Worm (Caenorhabditis elegans) whole organism, dauer: Measurements from ENCODE around the gene F21D12.3.

Experiments
- unc-62 ChIP-seq: sonication (generic microtip); optimal IDR thresholded peaks from 2 replicates; lab custom pipeline; 2017; ENCODE audit warnings: missing biosample characterization, missing genetic modification reagents, missing genetic modification characterization

Gene F21D12.3

ce11 chrII:7287140-7287539 is 36.7 kb downstream of the F21D12.3 start:
- no peak for TF ChIP-seq unc-62 (GFP tag; lab: Kevin White, UChicago)

ce11 chrII:7283063-7283462 is 40.8 kb downstream of the F21D12.3 start:
- TF ChIP-seq unc-62 (GFP tag; lab: Kevin White, UChicago): no peak

ce11 chrII:7280584-7280983 is 43.2 kb downstream of the F21D12.3 start:
- TF ChIP-seq unc-62 (GFP tag; lab: Kevin White, UChicago): no peak

DNA sequence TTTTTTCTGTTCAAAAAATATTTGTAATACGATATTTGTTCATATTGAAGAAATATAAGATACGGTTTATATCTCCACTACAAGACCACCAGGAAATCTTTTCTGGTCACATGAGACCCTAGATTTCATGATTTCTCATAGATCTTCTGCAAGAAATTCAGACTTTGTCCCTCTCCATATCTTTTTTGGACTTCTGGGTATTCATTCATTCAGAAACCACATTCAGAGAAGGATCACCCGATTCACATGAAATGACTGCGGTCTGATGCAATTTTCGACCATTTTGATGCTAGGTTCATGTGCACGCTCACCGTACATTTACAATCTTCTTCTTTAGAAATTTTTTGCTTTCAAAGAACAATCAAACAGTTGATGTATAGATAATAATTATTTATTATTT is 44.0 kb downstream of the F21D12.3 start:
- no peak for TF ChIP-seq unc-62 (GFP tag; lab: Kevin White, UChicago)

DNA sequence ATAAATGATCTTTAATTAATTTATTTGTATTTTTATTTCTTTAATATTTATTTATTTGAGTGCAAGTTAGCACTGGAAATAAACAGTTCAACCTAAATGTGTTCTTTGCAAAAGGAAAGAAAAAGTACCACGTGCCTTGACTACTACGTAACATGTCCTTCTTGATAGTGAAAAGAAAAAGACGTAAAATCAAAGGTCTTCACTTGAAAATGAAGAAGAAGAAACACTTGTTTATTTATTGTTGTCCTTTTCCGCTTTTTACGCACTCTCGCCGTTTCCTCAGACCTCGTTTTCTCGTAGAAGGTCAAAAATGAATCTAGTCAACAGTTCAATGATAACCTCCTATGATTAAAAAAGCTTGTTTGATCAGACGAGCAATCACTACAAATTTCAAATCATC is 45.9 kb downstream of the F21D12.3 start:
- TF ChIP-seq unc-62 (GFP tag; lab: Kevin White, UChicago): no peak

DNA sequence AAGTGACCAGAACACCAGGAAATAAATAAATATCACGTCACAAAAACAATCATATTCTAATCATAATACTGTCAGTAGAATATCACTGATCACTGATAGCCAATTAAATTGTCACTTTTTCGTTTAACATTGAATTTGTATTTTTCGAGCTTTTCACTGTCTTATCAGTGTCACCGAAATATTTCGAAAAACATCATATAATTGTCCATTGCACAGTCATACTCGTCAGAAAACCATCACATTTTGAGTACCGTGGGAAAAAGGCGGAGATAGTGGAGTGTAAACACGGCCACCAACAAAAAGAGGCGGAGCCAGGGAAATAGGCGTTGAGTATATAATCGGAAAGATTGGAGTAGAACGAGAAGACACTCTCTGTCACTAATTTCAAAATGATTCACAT is 46.6 kb downstream of the F21D12.3 start:
- no peak for TF ChIP-seq unc-62 (GFP tag; lab: Kevin White, UChicago)

- no peak for TF ChIP-seq unc-62 (GFP tag; lab: Kevin White, UChicago)
Measured at ce11 chrII:7273517-7273916, 50.3 kb downstream of the F21D12.3 start.

DNA sequence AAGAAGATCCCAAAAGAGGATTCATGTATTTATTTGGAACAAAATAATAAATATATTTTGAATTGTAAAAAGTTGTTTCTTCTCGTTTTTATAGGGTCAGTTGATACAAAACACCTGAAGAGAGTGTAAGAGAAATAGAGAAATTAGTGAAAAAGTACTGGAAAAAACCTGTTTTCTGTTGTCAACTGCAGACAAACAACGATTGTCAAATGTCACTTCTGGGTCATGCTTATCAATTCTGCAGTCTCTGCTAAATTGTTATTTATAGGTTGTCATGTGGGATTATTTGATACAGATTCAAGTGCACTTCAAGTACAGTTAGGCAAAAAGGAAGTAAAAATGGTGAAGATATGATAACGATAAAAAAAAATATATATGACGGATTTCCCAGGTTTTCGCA is 51.3 kb downstream of the F21D12.3 start:
- TF ChIP-seq unc-62 (GFP tag; lab: Kevin White, UChicago): no peak
